Fruit fly (Drosophila melanogaster): ENCODE data around the gene Drak.

Gene Drak

dm6 chrX:11528026-11528702 lies 35.2 kb downstream of the Drak start (continued):
- TF ChIP-seq phol (tag; optimal IDR thresholded peaks at IDR 0.05) (peak; percentile 89), cwo (GFP tag; optimal IDR thresholded peaks at IDR 0.05) (peak; percentile 15), CG30431 (GFP tag; optimal IDR thresholded peaks at IDR 0.05) (peak; percentile 68), Rx (GFP tag; IDR thresholded peaks at IDR 0.05) (peak; percentile 39; the same call in 1 of the 2 replicates), otp (GFP tag; IDR thresholded peaks at IDR 0.05) (peak; percentile 74), NC2β (GFP tag; optimal IDR thresholded peaks at IDR 0.05) (peak; percentile 23), Spps (tag; optimal IDR thresholded peaks at IDR 0.05) (peak; percentile 76), B-H1 (GFP tag; IDR thresholded peaks at IDR 0.05) (peak; percentile 28; the same call in 1 of the 3 replicates), CG6689 (GFP tag; IDR thresholded peaks at IDR 0.05) (peak; percentile 80), CG7372 (GFP tag; IDR thresholded peaks at IDR 0.05) (no peak), NFAT (GFP tag; IDR thresholded peaks at IDR 0.05) (no peak), Hr39 (optimal IDR thresholded peaks at IDR 0.05) (no peak), ewg (GFP tag; optimal IDR thresholded peaks at IDR 0.05) (peak; percentile 65), dmrt11E (tag; optimal IDR thresholded peaks at IDR 0.05) (peak; percentile 92), CG6765 (GFP tag; optimal IDR thresholded peaks at IDR 0.05) (no peak), Hand (GFP tag; optimal IDR thresholded peaks at IDR 0.05) (peak; percentile 18), dpn (GFP tag; optimal IDR thresholded peaks at IDR 0.05) (peak; percentile 41 to 64), slp2 (GFP tag; optimal IDR thresholded peaks at IDR 0.05) (no peak), vvl (GFP tag; IDR thresholded peaks at IDR 0.05) (peak; percentile 84), crc (GFP tag; optimal IDR thresholded peaks at IDR 0.05) (no peak), MESR4 (GFP tag; optimal IDR thresholded peaks at IDR 0.05) (no peak), Lhr (GFP tag; optimal IDR thresholded peaks at IDR 0.05) (peak; percentile 62), CG3838 (GFP tag; optimal IDR thresholded peaks at IDR 0.05) (peak; percentile 25), CG6175 (GFP tag; IDR thresholded peaks at IDR 0.05) (no peak), br (optimal IDR thresholded peaks at IDR 0.05) (no peak), gfzf (GFP tag; optimal IDR thresholded peaks at IDR 0.05) (no peak), CG4707 (GFP tag; optimal IDR thresholded peaks at IDR 0.05) (peak; percentile 78), mirr (GFP tag; optimal IDR thresholded peaks at IDR 0.05) (no peak), CG17328 (GFP tag; IDR thresholded peaks at IDR 0.05) (peak; percentile 88), HmgD (GFP tag; optimal IDR thresholded peaks at IDR 0.05) (no peak), CG11723 (GFP tag; optimal IDR thresholded peaks at IDR 0.05) (peak; percentile 58), wor (GFP tag; IDR thresholded peaks at IDR 0.05) (peak; percentile 59), CG32532 (GFP tag; IDR thresholded peaks at IDR 0.05) (peak; percentile 38; the same call in 1 of the 2 replicates), btn (GFP tag; optimal IDR thresholded peaks at IDR 0.05) (peak; percentile 10), exex (tag; optimal IDR thresholded peaks at IDR 0.05) (no peak), CG30020 (tag; optimal IDR thresholded peaks at IDR 0.05) (peak; percentile 49), CG13123 (GFP tag; optimal IDR thresholded peaks at IDR 0.05) (peak; percentile 59), Awh (GFP tag; IDR thresholded peaks at IDR 0.05) (peak; percentile 82), Sry-β (GFP tag; optimal IDR thresholded peaks at IDR 0.05) (peak; percentile 44), rib (GFP tag; IDR thresholded peaks at IDR 0.05) (no peak), CG11560 (tag; IDR thresholded peaks at IDR 0.05) (peak; percentile 53; the same call in 1 of the 3 replicates), gsb (GFP tag; IDR thresholded peaks at IDR 0.05) (no peak), aop (GFP tag; IDR thresholded peaks at IDR 0.05) (no peak), odd (GFP tag; optimal IDR thresholded peaks at IDR 0.05) (peak; percentile 54), CG7987 (GFP tag; optimal IDR thresholded peaks at IDR 0.05) (peak; percentile 22), tap (tag; optimal IDR thresholded peaks at IDR 0.05) (peak; percentile 78), CkIIα-i1 (GFP tag; IDR thresholded peaks at IDR 0.05) (no peak), CG10267 (tag; optimal IDR thresholded peaks at IDR 0.05) (peak; percentile 82), Sox100B (GFP tag; optimal IDR thresholded peaks at IDR 0.05) (peak; percentile 76), Drgx (GFP tag; IDR thresholded peaks at IDR 0.05) (peak; percentile 79), Lim3 (GFP tag; IDR thresholded peaks at IDR 0.05) (no peak)

All from whole organism, embryonic.